Fruit fly (Drosophila melanogaster) whole organism, embryonic: ENCODE data around the gene CG1640.
A peak's percentile ranks its signal among the peaks of the same experiment; 100 is the strongest.

Experiments used
- BtbVII ChIP-seq: fragments of 200-800 bp; sonication (Bioruptor generic); optimal IDR thresholded peaks from 3 replicates; lab custom pipeline; 2017; ENCODE audit warnings: missing biosample characterization, mild to moderate bottlenecking, missing genetic modification characterization
- CG10209 ChIP-seq: fragments of 200-800 bp; sonication (Bioruptor generic); optimal IDR thresholded peaks from 3 replicates; lab custom pipeline; 2017; ENCODE audit warnings: missing biosample characterization, mild to moderate bottlenecking, missing genetic modification characterization, missing genetic modification reagents
- CG11456 ChIP-seq: fragments of 200-800 bp; sonication (Bioruptor generic); IDR thresholded peaks from 3 replicates; pipeline ENCODE4 v1.3.6; 2022; ENCODE audit warnings: missing biosample characterization, missing genetic modification characterization
- CG12155 ChIP-seq: fragments of 200-800 bp; sonication (Bioruptor generic); optimal IDR thresholded peaks from 3 replicates; lab custom pipeline; 2016; ENCODE audit warnings: missing biosample characterization, missing genetic modification characterization
- CG12219 ChIP-seq: fragments of 200-800 bp; sonication (Bioruptor generic); optimal IDR thresholded peaks from 3 replicates; lab custom pipeline; 2018; ENCODE audit warnings: missing biosample characterization, mild to moderate bottlenecking, missing genetic modification characterization
- CG12236 ChIP-seq: fragments of 200-800 bp; sonication (Bioruptor generic); optimal IDR thresholded peaks from 2 replicates; lab custom pipeline; 2016; ENCODE audit warnings: missing biosample characterization, missing genetic modification characterization
- CG12659 ChIP-seq: fragments of 200-800 bp; sonication (Bioruptor generic); optimal IDR thresholded peaks from 3 replicates; lab custom pipeline; 2017; ENCODE audit warnings: mild to moderate bottlenecking, missing biosample characterization, missing genetic modification reagents, missing genetic modification characterization
- CG12744 ChIP-seq: fragments of 200-800 bp; sonication (Bioruptor generic); optimal IDR thresholded peaks from 2 replicates; lab custom pipeline; 2016; ENCODE audit warnings: missing biosample characterization, missing genetic modification characterization
- CG13894 ChIP-seq: fragments of 200-800 bp; sonication (Bioruptor generic); optimal IDR thresholded peaks from 3 replicates; lab custom pipeline; 2018; ENCODE audit warnings: missing biosample characterization, mild to moderate bottlenecking, missing genetic modification characterization, moderate library complexity
- CG15073 ChIP-seq: fragments of 200-800 bp; sonication (Bioruptor generic); optimal IDR thresholded peaks from 2 replicates; lab custom pipeline; 2016; ENCODE audit warnings: missing biosample characterization, missing genetic modification characterization
- CG15479 ChIP-seq: fragments of 200-800 bp; sonication (Bioruptor generic); optimal IDR thresholded peaks from 3 replicates; lab custom pipeline; 2019; ENCODE audit warnings: missing biosample characterization, mild to moderate bottlenecking, missing genetic modification characterization, moderate library complexity
- CG15601 ChIP-seq: fragments of 200-800 bp; sonication (Bioruptor generic); optimal IDR thresholded peaks from 3 replicates; lab custom pipeline; 2019; ENCODE audit warnings: missing biosample characterization, mild to moderate bottlenecking, missing genetic modification characterization, moderate library complexity
- CG1792 ChIP-seq: fragments of 200-800 bp; sonication (Bioruptor generic); optimal IDR thresholded peaks from 2 replicates; lab custom pipeline; 2016; ENCODE audit warnings: missing biosample characterization, missing genetic modification characterization
- CG30431 ChIP-seq: fragments of 200-800 bp; sonication (Bioruptor generic); optimal IDR thresholded peaks from 2 replicates; lab custom pipeline; 2017; ENCODE audit warnings: missing biosample characterization, missing genetic modification characterization
- CG4707 ChIP-seq: fragments of 200-800 bp; sonication (Bioruptor generic); optimal IDR thresholded peaks from 2 replicates; lab custom pipeline; 2018; ENCODE audit warnings: missing biosample characterization, mild to moderate bottlenecking, missing genetic modification characterization, moderate library complexity
- CG4820 ChIP-seq: fragments of 200-800 bp; sonication (Bioruptor generic); optimal IDR thresholded peaks from 3 replicates; lab custom pipeline; 2016; ENCODE audit warnings: missing biosample characterization, missing genetic modification characterization
- CG7271 ChIP-seq: fragments of 200-800 bp; sonication (Bioruptor generic); optimal IDR thresholded peaks from 2 replicates; lab custom pipeline; 2018; ENCODE audit warnings: missing biosample characterization, mild to moderate bottlenecking, missing genetic modification characterization, moderate library complexity
- CG7987 ChIP-seq: fragments of 200-800 bp; sonication (Bioruptor generic); optimal IDR thresholded peaks from 2 replicates; lab custom pipeline; 2018; ENCODE audit warnings: missing biosample characterization, mild to moderate bottlenecking, missing genetic modification characterization, moderate library complexity
- CG8765 ChIP-seq: fragments of 200-800 bp; sonication (Bioruptor generic); IDR thresholded peaks from 2 replicates; pipeline ENCODE4 v1.3.6; 2022; ENCODE audit warnings: missing biosample characterization, missing genetic modification characterization
- D19A ChIP-seq: fragments of 200-800 bp; optimal IDR thresholded peaks from 3 replicates; lab custom pipeline; 2019; ENCODE audit warnings: missing biosample characterization, mild to moderate bottlenecking, missing genetic modification characterization, moderate library complexity
- Dek ChIP-seq: fragments of 200-800 bp; sonication (Bioruptor generic); optimal IDR thresholded peaks from 3 replicates; lab custom pipeline; 2019; ENCODE audit warnings: missing biosample characterization, mild to moderate bottlenecking, missing genetic modification characterization, moderate library complexity
- Dip3 ChIP-seq: fragments of 200-800 bp; sonication (Bioruptor generic); optimal IDR thresholded peaks from 3 replicates; lab custom pipeline; 2016; ENCODE audit warnings: missing biosample characterization, missing genetic modification characterization
- Ets65A ChIP-seq: fragments of 200-800 bp; sonication (Bioruptor generic); peaks from one replicate; lab custom pipeline; 2016; ENCODE audit warnings: missing biosample characterization, missing genetic modification characterization
- Fer1 ChIP-seq: fragments of 200-800 bp; sonication (Bioruptor generic); optimal IDR thresholded peaks from 2 replicates; lab custom pipeline; 2017; ENCODE audit warnings: missing biosample characterization, mild to moderate bottlenecking, missing genetic modification characterization
- H15 ChIP-seq: fragments of 200-800 bp; sonication (Bioruptor generic); IDR thresholded peaks from 3 replicates; pipeline ENCODE4 v1.3.6; 2022; ENCODE audit warnings: missing biosample characterization, missing genetic modification characterization
- Hey ChIP-seq: fragments of 200-800 bp; sonication (Bioruptor generic); optimal IDR thresholded peaks from 3 replicates; lab custom pipeline; 2018; ENCODE audit warnings: missing biosample characterization, mild to moderate bottlenecking, missing genetic modification characterization
- Hr3 ChIP-seq: fragments of 200-800 bp; sonication (Bioruptor generic); optimal IDR thresholded peaks from 3 replicates; lab custom pipeline; 2016; ENCODE audit warnings: missing biosample characterization, missing genetic modification characterization
- Jarid2 ChIP-seq: fragments of 200-800 bp; sonication (Bioruptor generic); optimal IDR thresholded peaks from 3 replicates; lab custom pipeline; 2017; ENCODE audit warnings: mild to moderate bottlenecking, missing biosample characterization, missing genetic modification reagents, missing genetic modification characterization
- NK7.1 ChIP-seq: fragments of 200-800 bp; sonication (Bioruptor generic); optimal IDR thresholded peaks from 3 replicates; lab custom pipeline; 2016; ENCODE audit warnings: missing biosample characterization, missing genetic modification characterization
- Nf-YA ChIP-seq: fragments of 200-800 bp; sonication (Bioruptor generic); IDR thresholded peaks from 2 replicates; pipeline ENCODE4 v1.3.6; 2022; ENCODE audit warnings: missing biosample characterization, missing genetic modification characterization
- Nf-YB ChIP-seq: fragments of 200-800 bp; sonication (Bioruptor generic); optimal IDR thresholded peaks from 3 replicates; lab custom pipeline; 2019; ENCODE audit warnings: missing biosample characterization, mild to moderate bottlenecking, missing genetic modification characterization, moderate library complexity
- Optix ChIP-seq: fragments of 200-800 bp; sonication (Bioruptor generic); IDR thresholded peaks from 3 replicates; pipeline ENCODE4 v1.3.6; 2022; ENCODE audit warnings: missing biosample characterization, missing genetic modification characterization
- Poxn ChIP-seq: fragments of 200-800 bp; sonication (Bioruptor generic); IDR thresholded peaks from 2 replicates; pipeline ENCODE4 v1.3.6; 2022; ENCODE audit warnings: missing biosample characterization, missing genetic modification characterization
- br ChIP-seq: fragments of >200 bp; optimal IDR thresholded peaks from 2 replicates; lab custom pipeline; 2017
- ci ChIP-seq: fragments of 200-800 bp; sonication (Bioruptor generic); IDR thresholded peaks from 3 replicates; pipeline ENCODE4 v1.3.6; 2022; ENCODE audit warnings: missing biosample characterization, missing genetic modification characterization
- da ChIP-seq: fragments of 200-800 bp; sonication (Bioruptor generic); optimal IDR thresholded peaks from 2 replicates; lab custom pipeline; 2016; ENCODE audit warnings: missing biosample characterization, missing genetic modification characterization
- dpn ChIP-seq, 2 experiments: fragments of 200-800 bp; sonication (Bioruptor generic); optimal IDR thresholded peaks; 3 replicates each; lab custom pipeline; 2016; ENCODE audit warnings: missing biosample characterization in 2 of 2, missing genetic modification characterization in 2 of 2
- emc ChIP-seq: fragments of 200-800 bp; sonication (Bioruptor generic); optimal IDR thresholded peaks from 2 replicates; lab custom pipeline; 2016; ENCODE audit warnings: missing biosample characterization, missing genetic modification characterization
- en ChIP-seq: fragments of 200-800 bp; sonication (Bioruptor generic); optimal IDR thresholded peaks from 2 replicates; lab custom pipeline; 2016; ENCODE audit warnings: missing biosample characterization, missing genetic modification characterization
- fd102C ChIP-seq: fragments of 200-800 bp; sonication (Bioruptor generic); optimal IDR thresholded peaks from 2 replicates; lab custom pipeline; 2018; ENCODE audit warnings: missing biosample characterization, mild to moderate bottlenecking, missing genetic modification characterization, moderate library complexity
- fd96Cb ChIP-seq: fragments of 200-800 bp; sonication (Bioruptor generic); optimal IDR thresholded peaks from 2 replicates; lab custom pipeline; 2018; ENCODE audit warnings: missing biosample characterization, mild to moderate bottlenecking, missing genetic modification characterization, moderate library complexity
- ind ChIP-seq: fragments of 200-800 bp; sonication (Bioruptor generic); optimal IDR thresholded peaks from 3 replicates; lab custom pipeline; 2016; ENCODE audit warnings: missing biosample characterization, missing genetic modification characterization
- jigr1 ChIP-seq: fragments of 200-800 bp; sonication (Bioruptor generic); IDR thresholded peaks from 3 replicates; pipeline ENCODE4 v1.3.6; 2022; ENCODE audit warnings: missing biosample characterization, missing genetic modification characterization
- jumu ChIP-seq: fragments of 200-800 bp; sonication (Bioruptor generic); optimal IDR thresholded peaks from 3 replicates; lab custom pipeline; 2016; ENCODE audit warnings: missing biosample characterization, missing genetic modification characterization
- klu ChIP-seq: fragments of 200-800 bp; sonication (Bioruptor generic); IDR thresholded peaks from 2 replicates; pipeline ENCODE4 v1.3.6; 2022; ENCODE audit warnings: missing biosample characterization, missing genetic modification characterization
- nerfin-1 ChIP-seq: fragments of 200-800 bp; sonication (Bioruptor generic); optimal IDR thresholded peaks from 3 replicates; lab custom pipeline; 2019; ENCODE audit warnings: missing biosample characterization, mild to moderate bottlenecking, missing genetic modification characterization, moderate library complexity
- pros ChIP-seq: fragments of 200-800 bp; sonication (Bioruptor generic); optimal IDR thresholded peaks from 3 replicates; lab custom pipeline; 2019; ENCODE audit warnings: missing biosample characterization, mild to moderate bottlenecking, missing genetic modification characterization, moderate library complexity
- slp2 ChIP-seq: fragments of 200-800 bp; sonication (Bioruptor generic); optimal IDR thresholded peaks from 2 replicates; lab custom pipeline; 2016; ENCODE audit warnings: missing biosample characterization, missing genetic modification characterization
- sob ChIP-seq: fragments of 200-800 bp; sonication (Bioruptor generic); IDR thresholded peaks from 2 replicates; pipeline ENCODE4 v1.3.6; 2022; ENCODE audit warnings: missing biosample characterization, missing genetic modification characterization
- stc ChIP-seq: fragments of 200-800 bp; sonication (Bioruptor generic); IDR thresholded peaks from 2 replicates; pipeline ENCODE4 v1.3.6; 2022; ENCODE audit warnings: missing biosample characterization, missing genetic modification characterization
- tx ChIP-seq: fragments of 200-800 bp; sonication (Bioruptor generic); optimal IDR thresholded peaks from 2 replicates; lab custom pipeline; 2016; ENCODE audit warnings: missing biosample characterization, missing genetic modification characterization
- zfh2 ChIP-seq: fragments of 200-800 bp; sonication (Bioruptor generic); optimal IDR thresholded peaks from 2 replicates; lab custom pipeline; 2016; ENCODE audit warnings: missing biosample characterization, missing genetic modification characterization

The CG1640 gene

dm6 chrX:13368149-13368548 lies 2.3 kb upstream of the CG1640 start, which contains the start of gene dmrt11E (continued):
- TF ChIP-seq Poxn (GFP tag; lab: Robert Waterston, UW): no peak
- no peak for TF ChIP-seq br
- peak; percentile 55 for TF ChIP-seq CG12219 (GFP tag; lab: Kevin White, UChicago)
- TF ChIP-seq Nf-YB (GFP tag; lab: Kevin White, UChicago): peak; percentile 94
- TF ChIP-seq tx (GFP tag; lab: Kevin White, UChicago): no peak
- peak; percentile 77 for TF ChIP-seq D19A (tag; lab: Kevin White, UChicago)
- TF ChIP-seq CG1792 (GFP tag; lab: Kevin White, UChicago): no peak
- no peak for TF ChIP-seq BtbVII (GFP tag; lab: Kevin White, UChicago)
- TF ChIP-seq dpn (GFP tag; optimal IDR thresholded peaks at IDR 0.05; lab: Kevin White, UChicago): peak in 1 of 2 experiments; percentile 55
- peak; percentile 80 for TF ChIP-seq ci (GFP tag; lab: Robert Waterston, UW)
- TF ChIP-seq H15 (GFP tag; lab: Robert Waterston, UW): peak; percentile 56; the same call in 1 of the 3 replicates
- TF ChIP-seq Dek (tag; lab: Kevin White, UChicago): peak; percentile 14
- no peak for TF ChIP-seq NK7.1 (GFP tag; lab: Kevin White, UChicago)
- no peak for TF ChIP-seq emc (GFP tag; lab: Kevin White, UChicago)
- TF ChIP-seq CG12236: no peak
- no peak for TF ChIP-seq Optix (GFP tag; lab: Robert Waterston, UW)
- TF ChIP-seq CG12155 (GFP tag; lab: Kevin White, UChicago): peak; percentile 9
- TF ChIP-seq CG12659 (GFP tag; lab: Kevin White, UChicago): peak; percentile 20
- no peak for TF ChIP-seq pros
- peak; percentile 24 for TF ChIP-seq CG7271
- no peak for TF ChIP-seq Fer1 (GFP tag; lab: Kevin White, UChicago)
- TF ChIP-seq CG13894 (tag; lab: Kevin White, UChicago): no peak
- no peak for TF ChIP-seq CG7987 (GFP tag; lab: Kevin White, UChicago)
- peak; percentile 66; the same call in 1 of the 2 replicates for TF ChIP-seq CG8765 (GFP tag; lab: Robert Waterston, UW)
- no peak for TF ChIP-seq Jarid2 (GFP tag; lab: Kevin White, UChicago)
- TF ChIP-seq Hr3 (GFP tag; lab: Kevin White, UChicago): peak; percentile 56
- no peak for TF ChIP-seq Hey (tag; lab: Kevin White, UChicago)
- peak; percentile 45 for TF ChIP-seq fd102C (GFP tag; lab: Kevin White, UChicago)
- no peak for TF ChIP-seq zfh2 (GFP tag; lab: Kevin White, UChicago)
- TF ChIP-seq jumu (GFP tag; lab: Kevin White, UChicago): no peak
- no peak for TF ChIP-seq CG15479 (GFP tag; lab: Kevin White, UChicago)
- no peak for TF ChIP-seq slp2
- TF ChIP-seq CG10209: peak; percentile 63
- peak; percentile 59 for TF ChIP-seq CG4820
- TF ChIP-seq fd96Cb: peak; percentile 77
- peak; percentile 35 for TF ChIP-seq CG4707 (GFP tag; lab: Kevin White, UChicago)
- TF ChIP-seq CG11456 (GFP tag; lab: Robert Waterston, UW): no peak
- no peak for TF ChIP-seq CG15073 (GFP tag; lab: Kevin White, UChicago)
- TF ChIP-seq ind (GFP tag; lab: Kevin White, UChicago): peak; percentile 48
- peak; percentile 41 for TF ChIP-seq Nf-YA (GFP tag; lab: Robert Waterston, UW)
- peak; percentile 59 for TF ChIP-seq CG15601 (tag; lab: Kevin White, UChicago)
- no peak for TF ChIP-seq da
- no peak for TF ChIP-seq klu (GFP tag; lab: Robert Waterston, UW)
- peak; percentile 29; the same call in 1 of the 2 replicates for TF ChIP-seq stc (GFP tag; lab: Robert Waterston, UW)
- no peak for TF ChIP-seq Dip3
- peak; percentile 45; the same call in 1 of the 2 replicates for TF ChIP-seq sob
- TF ChIP-seq jigr1 (GFP tag; lab: Robert Waterston, UW): no peak
- no peak for TF ChIP-seq CG12744 (GFP tag; lab: Kevin White, UChicago)
- TF ChIP-seq en: no peak
- TF ChIP-seq nerfin-1 (tag; lab: Kevin White, UChicago): peak; percentile 54
- no peak for TF ChIP-seq Ets65A (GFP tag; lab: Kevin White, UChicago)
- TF ChIP-seq CG30431 (GFP tag; lab: Kevin White, UChicago): peak; percentile 2
